Fruit fly (Drosophila melanogaster): Measurements from ENCODE around the gene CG12499.
A peak's percentile ranks its signal among the peaks of the same experiment; 100 is the strongest.

CG12499 gene

DNA sequence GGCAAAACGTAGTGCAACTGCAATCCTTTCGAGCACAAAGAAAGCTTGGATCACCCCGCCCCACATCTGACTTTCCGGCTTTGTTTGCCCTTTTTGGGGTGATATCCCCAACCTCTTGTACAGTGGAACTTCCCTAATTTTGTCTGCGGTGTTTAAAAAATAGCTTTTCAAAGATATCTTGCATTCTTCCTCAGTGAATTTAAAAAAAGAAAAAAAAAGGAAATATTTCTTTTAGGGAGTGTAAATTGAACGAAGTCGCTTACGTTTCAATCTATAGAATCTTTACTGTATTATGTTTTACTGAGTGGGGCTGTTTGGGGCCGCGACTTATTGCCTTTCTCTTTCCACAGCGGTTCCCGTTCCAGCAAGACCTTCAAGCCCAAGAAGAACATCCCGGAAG, 24.8 kb downstream of the CG12499 start (continued):
- TF ChIP-seq nau (GFP tag; optimal IDR thresholded peaks at IDR 0.05), result no peak
- TF ChIP-seq HLHmδ (GFP tag; optimal IDR thresholded peaks at IDR 0.05), result no peak
- peak; percentile 37 for TF ChIP-seq Chrac-16 (GFP tag; optimal IDR thresholded peaks at IDR 0.05)
- no peak for TF ChIP-seq wor (GFP tag; IDR thresholded peaks at IDR 0.05)
- peak; percentile 12 for TF ChIP-seq CG1233 (GFP tag; optimal IDR thresholded peaks at IDR 0.05)
- TF ChIP-seq dati (GFP tag; IDR thresholded peaks at IDR 0.05), result peak; percentile 39; the same call in 1 of the 2 replicates
- TF ChIP-seq Dip3 (GFP tag; optimal IDR thresholded peaks at IDR 0.05), result peak; percentile 56
- peak; percentile 75 for TF ChIP-seq Gug (GFP tag; IDR thresholded peaks at IDR 0.05)
- TF ChIP-seq CG30431 (GFP tag; optimal IDR thresholded peaks at IDR 0.05), result no peak
- TF ChIP-seq CG4707 (GFP tag; optimal IDR thresholded peaks at IDR 0.05), result no peak
- TF ChIP-seq CG5953 (GFP tag; IDR thresholded peaks at IDR 0.05), result no peak
- TF ChIP-seq CG7839 (tag; optimal IDR thresholded peaks at IDR 0.05), result no peak
- TF ChIP-seq CG3847 (GFP tag; IDR thresholded peaks at IDR 0.05), result peak; percentile 66
- peak; percentile 4 for TF ChIP-seq Six4 (GFP tag; optimal IDR thresholded peaks at IDR 0.05)
- no peak for TF ChIP-seq crp (GFP tag; optimal IDR thresholded peaks at IDR 0.05)
- peak; percentile 89 for TF ChIP-seq grau (tag; optimal IDR thresholded peaks at IDR 0.05)
- TF ChIP-seq CG16863 (GFP tag; optimal IDR thresholded peaks at IDR 0.05), result peak; percentile 47
- TF ChIP-seq CG17385 (GFP tag; optimal IDR thresholded peaks at IDR 0.05), result peak; percentile 64
- TF ChIP-seq CG4328 (GFP tag; optimal IDR thresholded peaks at IDR 0.05), result no peak
- no peak for TF ChIP-seq CG3995 (GFP tag; optimal IDR thresholded peaks at IDR 0.05)
- TF ChIP-seq gcm (GFP tag; optimal IDR thresholded peaks at IDR 0.05), result peak; percentile 4
- TF ChIP-seq D19B (GFP tag; optimal IDR thresholded peaks at IDR 0.05), result no peak
- peak; percentile 27 for TF ChIP-seq sima (GFP tag; optimal IDR thresholded peaks at IDR 0.05)
- no peak for TF ChIP-seq HmgZ (tag; optimal IDR thresholded peaks at IDR 0.05)
- TF ChIP-seq Fer1 (GFP tag; optimal IDR thresholded peaks at IDR 0.05), result peak; percentile 63
- TF ChIP-seq Hmr (GFP tag; optimal IDR thresholded peaks at IDR 0.05), result peak; percentile 56
- TF ChIP-seq Bteb2 (GFP tag; optimal IDR thresholded peaks at IDR 0.05), result peak; percentile 34
- no peak for TF ChIP-seq CG6654 (GFP tag; optimal IDR thresholded peaks at IDR 0.05)
- peak; percentile 26 for TF ChIP-seq CG4820 (GFP tag; optimal IDR thresholded peaks at IDR 0.05)
- TF ChIP-seq CoRest (tag; optimal IDR thresholded peaks at IDR 0.05), result no peak
- TF ChIP-seq otp (GFP tag; IDR thresholded peaks at IDR 0.05), result no peak
- TF ChIP-seq CG11398 (GFP tag; optimal IDR thresholded peaks at IDR 0.05), result no peak
- peak; percentile 36 for TF ChIP-seq E2f2 (GFP tag; IDR thresholded peaks at IDR 0.05)
- no peak for TF ChIP-seq mirr (GFP tag; optimal IDR thresholded peaks at IDR 0.05)
- TF ChIP-seq pan (optimal IDR thresholded peaks at IDR 0.05), result no peak
- peak in 1 of 2 experiments; percentile 86 for TF ChIP-seq pan (GFP tag; optimal IDR thresholded peaks at IDR 0.05 in 1 of 2, IDR thresholded peaks at IDR 0.05 in 1 of 2)
- TF ChIP-seq CG9797 (GFP tag; optimal IDR thresholded peaks at IDR 0.05), result no peak
- TF ChIP-seq CG2116 (GFP tag; optimal IDR thresholded peaks at IDR 0.05), result no peak
- no peak for TF ChIP-seq CG6791 (GFP tag; IDR thresholded peaks at IDR 0.05; ENCODE audit: partially characterized antibody)
- peak; percentile 73; the same call in 1 of the 2 replicates for TF ChIP-seq wdn (GFP tag; IDR thresholded peaks at IDR 0.05)
- TF ChIP-seq ewg (GFP tag; optimal IDR thresholded peaks at IDR 0.05), result no peak
- TF ChIP-seq CG8281 (tag; optimal IDR thresholded peaks at IDR 0.05), result no peak
- TF ChIP-seq CG3281 (GFP tag; optimal IDR thresholded peaks at IDR 0.05), result peak; percentile 48
- TF ChIP-seq CG14014 (GFP tag; IDR thresholded peaks at IDR 0.05), result peak; percentile 83
- TF ChIP-seq CG12942 (GFP tag; optimal IDR thresholded peaks at IDR 0.05), result no peak
- TF ChIP-seq CG4854 (GFP tag; optimal IDR thresholded peaks at IDR 0.05), result no peak
- peak; percentile 43 for TF ChIP-seq hkb (optimal IDR thresholded peaks at IDR 0.05)
- peak; percentile 86 for TF ChIP-seq hkb (GFP tag; IDR thresholded peaks at IDR 0.05)
- TF ChIP-seq CG30020 (tag; optimal IDR thresholded peaks at IDR 0.05), result no peak
- TF ChIP-seq pros (GFP tag; optimal IDR thresholded peaks at IDR 0.05), result no peak
- no peak for TF ChIP-seq sna (GFP tag; IDR thresholded peaks at IDR 0.05; ENCODE audit: partially characterized antibody)
- peak; percentile 67 for TF ChIP-seq fd3F (GFP tag; optimal IDR thresholded peaks at IDR 0.05)
